Worm (Caenorhabditis elegans) whole organism, L1 larva: Measurements from ENCODE around the gene ZK1098.3.

Experiments
- C04F5.9 ChIP-seq: sonication (generic microtip); optimal IDR thresholded peaks from 2 replicates; lab custom pipeline; 2016; ENCODE audit warnings: missing genetic modification characterization, missing compliant biosample characterization
- C16A3.4 ChIP-seq: fragments of 150-350 bp; optimal IDR thresholded peaks from 2 replicates; lab custom pipeline; 2014; ENCODE audit warnings: missing biosample characterization, missing genetic modification characterization
- C34B4.2 ChIP-seq: sonication (generic microtip); optimal IDR thresholded peaks from 2 replicates; lab custom pipeline; 2017; ENCODE audit warnings: mild to moderate bottlenecking, missing genetic modification characterization, missing compliant biosample characterization
- aha-1 ChIP-seq: fragments of 150-350 bp; optimal IDR thresholded peaks from 2 replicates; lab custom pipeline; 2014; ENCODE audit warnings: missing biosample characterization, missing genetic modification characterization
- alr-1 ChIP-seq: fragments of 200-800 bp; sonication (Bioruptor generic); optimal IDR thresholded peaks from 2 replicates; lab custom pipeline; 2018; ENCODE audit warnings: borderline replicate concordance, mild to moderate bottlenecking, missing genetic modification characterization, missing compliant biosample characterization
- aly-2 ChIP-seq: fragments of 150-350 bp; optimal IDR thresholded peaks from 2 replicates; lab custom pipeline; 2014; ENCODE audit warnings: missing biosample characterization, missing genetic modification characterization
- blmp-1 ChIP-seq: fragments of 150-350 bp; optimal IDR thresholded peaks from 2 replicates; lab custom pipeline; 2014; ENCODE audit warnings: missing biosample characterization, missing genetic modification characterization
- ceh-63 ChIP-seq: fragments of 200-800 bp; sonication (Bioruptor generic); optimal IDR thresholded peaks from 2 replicates; lab custom pipeline; 2018; ENCODE audit warnings: mild to moderate bottlenecking, missing genetic modification characterization, missing compliant biosample characterization
- ceh-8 ChIP-seq: fragments of 200-800 bp; sonication (Bioruptor generic); optimal IDR thresholded peaks from 2 replicates; lab custom pipeline; 2018; ENCODE audit warnings: mild to moderate bottlenecking, missing genetic modification characterization, moderate library complexity, missing compliant biosample characterization
- ceh-88 ChIP-seq: fragments of 200-800 bp; sonication (Bioruptor generic); IDR thresholded peaks from 2 replicates; pipeline ENCODE4 v1.3.6; 2022; ENCODE audit warnings: missing genetic modification characterization, missing compliant biosample characterization
- dsc-1 ChIP-seq: sonication (generic microtip); optimal IDR thresholded peaks from 2 replicates; lab custom pipeline; 2016; ENCODE audit warnings: mild to moderate bottlenecking, missing genetic modification characterization, missing compliant biosample characterization
- efl-3 ChIP-seq: fragments of 200-800 bp; sonication (Bioruptor generic); optimal IDR thresholded peaks from 2 replicates; lab custom pipeline; 2018; ENCODE audit warnings: mild to moderate bottlenecking, missing genetic modification characterization, missing compliant biosample characterization
- egl-27 ChIP-seq, 2 experiments: fragments of 150-350 bp in 1 of 2; sonication (generic microtip); optimal IDR thresholded peaks; 3 replicates each; lab custom pipeline; 2017 to 2018; ENCODE audit warnings: missing biosample characterization in 2 of 2, missing genetic modification characterization in 2 of 2, missing genetic modification reagents in 2 of 2
- elt-2 ChIP-seq: sonication (generic microtip); optimal IDR thresholded peaks from 2 replicates; lab custom pipeline; 2016; ENCODE audit warnings: missing genetic modification characterization, mild to moderate bottlenecking, inconsistent platforms, missing compliant biosample characterization, missing genetic modification reagents
- fkh-10 ChIP-seq: sonication (generic microtip); optimal IDR thresholded peaks from 2 replicates; lab custom pipeline; 2017; ENCODE audit warnings: missing biosample characterization, missing genetic modification reagents, missing genetic modification characterization
- fkh-8 ChIP-seq: sonication (generic microtip); optimal IDR thresholded peaks from 2 replicates; lab custom pipeline; 2016; ENCODE audit warnings: mild to moderate bottlenecking, missing genetic modification characterization, missing compliant biosample characterization
- fos-1 ChIP-seq: fragments of 150-350 bp; optimal IDR thresholded peaks from 2 replicates; lab custom pipeline; 2014; ENCODE audit warnings: missing biosample characterization, missing genetic modification characterization
- hlh-17 ChIP-seq: fragments of 200-800 bp; sonication (Bioruptor generic); optimal IDR thresholded peaks from 2 replicates; lab custom pipeline; 2018; ENCODE audit warnings: missing genetic modification characterization, mild to moderate bottlenecking, missing compliant biosample characterization, moderate library complexity, borderline replicate concordance
- hlh-4 ChIP-seq: sonication (generic microtip); optimal IDR thresholded peaks from 2 replicates; lab custom pipeline; 2016; ENCODE audit warnings: mild to moderate bottlenecking, missing genetic modification characterization, missing compliant biosample characterization
- hpl-2 ChIP-seq: fragments of 150-350 bp; optimal IDR thresholded peaks from 2 replicates; lab custom pipeline; 2014; ENCODE audit warnings: missing biosample characterization, missing genetic modification reagents, missing genetic modification characterization
- irx-1 ChIP-seq: sonication (generic microtip); optimal IDR thresholded peaks from 2 replicates; lab custom pipeline; 2016; ENCODE audit warnings: missing genetic modification characterization, missing compliant biosample characterization
- isw-1 ChIP-seq: fragments of 200-800 bp; sonication (Bioruptor generic); IDR thresholded peaks from 2 replicates; pipeline ENCODE4 v1.3.6; 2022; ENCODE audit warnings: missing genetic modification characterization, missing compliant biosample characterization
- lin-14 ChIP-seq: fragments of 200-800 bp; sonication (Bioruptor generic); optimal IDR thresholded peaks from 2 replicates; lab custom pipeline; 2018; ENCODE audit warnings: mild to moderate bottlenecking, missing genetic modification characterization, moderate library complexity, missing compliant biosample characterization
- lin-15B ChIP-seq: fragments of 150-350 bp; sonication (generic microtip); optimal IDR thresholded peaks from 3 replicates; lab custom pipeline; 2014; ENCODE audit warnings: missing biosample characterization, missing genetic modification characterization
- lir-3 ChIP-seq: sonication (generic microtip); optimal IDR thresholded peaks from 2 replicates; lab custom pipeline; 2016; ENCODE audit warnings: mild to moderate bottlenecking, missing genetic modification characterization, moderate library complexity, missing compliant biosample characterization; ENCODE audit not compliant: poor library complexity
- mab-9 ChIP-seq: fragments of 200-800 bp; sonication (Bioruptor generic); IDR thresholded peaks from 2 replicates; pipeline ENCODE4 v1.3.6; 2022; ENCODE audit warnings: missing genetic modification reagents, missing genetic modification characterization, missing compliant biosample characterization
- mep-1 ChIP-seq: fragments of 150-350 bp; optimal IDR thresholded peaks from 2 replicates; lab custom pipeline; 2014; ENCODE audit warnings: missing biosample characterization, missing genetic modification characterization
- nhr-11 ChIP-seq: fragments of 150-350 bp; optimal IDR thresholded peaks from 2 replicates; lab custom pipeline; 2014; ENCODE audit warnings: missing biosample characterization, missing genetic modification characterization
- nhr-12 ChIP-seq: sonication (generic microtip); optimal IDR thresholded peaks from 2 replicates; lab custom pipeline; 2017; ENCODE audit warnings: missing biosample characterization, missing genetic modification characterization
- nhr-19 ChIP-seq: fragments of 200-800 bp; sonication (Bioruptor generic); conservative IDR thresholded peaks from 2 replicates; pipeline ENCODE4 v1.3.6; 2022; ENCODE audit warnings: missing genetic modification characterization, missing compliant biosample characterization
- nhr-28 ChIP-seq: fragments of 150-350 bp; optimal IDR thresholded peaks from 2 replicates; lab custom pipeline; 2014; ENCODE audit warnings: missing biosample characterization, missing genetic modification characterization
- nhr-71 ChIP-seq: sonication (generic microtip); optimal IDR thresholded peaks from 2 replicates; lab custom pipeline; 2016; ENCODE audit warnings: mild to moderate bottlenecking, missing genetic modification characterization, moderate library complexity, missing compliant biosample characterization
- nhr-76 ChIP-seq: sonication (generic microtip); optimal IDR thresholded peaks from 2 replicates; lab custom pipeline; 2017; ENCODE audit warnings: missing biosample characterization, missing genetic modification characterization
- nhr-77 ChIP-seq: fragments of 150-350 bp; optimal IDR thresholded peaks from 2 replicates; lab custom pipeline; 2014; ENCODE audit warnings: missing biosample characterization, missing genetic modification characterization
- nhr-85 ChIP-seq: sonication (generic microtip); peaks from one replicate; lab custom pipeline; 2016; ENCODE audit warnings: missing genetic modification characterization, inconsistent platforms, missing compliant biosample characterization
- nhr-90 ChIP-seq: sonication (generic microtip); optimal IDR thresholded peaks from 2 replicates; lab custom pipeline; 2016; ENCODE audit warnings: mild to moderate bottlenecking, missing genetic modification characterization, missing compliant biosample characterization; ENCODE audit not compliant: poor library complexity
- pag-3 ChIP-seq: sonication (generic microtip); optimal IDR thresholded peaks from 2 replicates; lab custom pipeline; 2017; ENCODE audit warnings: missing genetic modification characterization, mild to moderate bottlenecking, missing compliant biosample characterization, antibody characterized with exemption, borderline replicate concordance; ENCODE audit not compliant: insufficient read depth
- pax-3 ChIP-seq: fragments of 200-800 bp; sonication (Bioruptor generic); optimal IDR thresholded peaks from 2 replicates; lab custom pipeline; 2018; ENCODE audit warnings: mild to moderate bottlenecking, missing genetic modification characterization, moderate library complexity, missing compliant biosample characterization
- pqm-1 ChIP-seq: sonication (generic microtip); optimal IDR thresholded peaks from 3 replicates; lab custom pipeline; 2017; ENCODE audit warnings: missing biosample characterization, missing genetic modification characterization
- rnt-1 ChIP-seq: sonication (generic microtip); optimal IDR thresholded peaks from 2 replicates; lab custom pipeline; 2016; ENCODE audit warnings: mild to moderate bottlenecking, missing genetic modification characterization, moderate library complexity, missing compliant biosample characterization
- skn-1 ChIP-seq: fragments of 150-350 bp; optimal IDR thresholded peaks from 2 replicates; lab custom pipeline; 2014; ENCODE audit warnings: missing biosample characterization, missing genetic modification characterization
- snpc-4 ChIP-seq: fragments of 150-350 bp; optimal IDR thresholded peaks from 2 replicates; lab custom pipeline; 2014; ENCODE audit warnings: missing biosample characterization, missing genetic modification characterization
- snu-23 ChIP-seq: sonication (generic microtip); optimal IDR thresholded peaks from 2 replicates; lab custom pipeline; 2016; ENCODE audit warnings: missing genetic modification characterization, missing compliant biosample characterization
- sox-4 ChIP-seq: sonication (generic microtip); optimal IDR thresholded peaks from 2 replicates; lab custom pipeline; 2016; ENCODE audit warnings: missing genetic modification characterization, missing compliant biosample characterization
- sptf-1 ChIP-seq: fragments of 150-350 bp; optimal IDR thresholded peaks from 2 replicates; lab custom pipeline; 2014; ENCODE audit warnings: missing biosample characterization, missing genetic modification characterization
- sup-37 ChIP-seq: fragments of 200-800 bp; sonication (Bioruptor generic); optimal IDR thresholded peaks from 2 replicates; lab custom pipeline; 2018; ENCODE audit warnings: mild to moderate bottlenecking, missing genetic modification characterization, missing compliant biosample characterization
- tbx-2 ChIP-seq: sonication (generic microtip); optimal IDR thresholded peaks from 2 replicates; lab custom pipeline; 2016; ENCODE audit warnings: missing genetic modification characterization, missing compliant biosample characterization
- tlp-1 ChIP-seq: fragments of 150-350 bp; optimal IDR thresholded peaks from 2 replicates; lab custom pipeline; 2014; ENCODE audit warnings: missing biosample characterization, missing genetic modification characterization
- unc-30 ChIP-seq: sonication (generic microtip); optimal IDR thresholded peaks from 2 replicates; lab custom pipeline; 2017; ENCODE audit warnings: missing biosample characterization, missing genetic modification characterization
- unc-98 ChIP-seq: fragments of 200-800 bp; sonication (Bioruptor generic); IDR thresholded peaks from 2 replicates; pipeline ENCODE4 v1.3.6; 2022; ENCODE audit warnings: missing genetic modification characterization, missing compliant biosample characterization
- zag-1 ChIP-seq: fragments of 150-350 bp; optimal IDR thresholded peaks from 2 replicates; lab custom pipeline; 2014; ENCODE audit warnings: missing biosample characterization, missing genetic modification characterization
- zip-4 ChIP-seq: fragments of 200-800 bp; sonication (Bioruptor generic); optimal IDR thresholded peaks from 2 replicates; lab custom pipeline; 2018; ENCODE audit warnings: mild to moderate bottlenecking, missing genetic modification characterization, moderate library complexity, missing compliant biosample characterization

The ZK1098.3 gene

DNA sequence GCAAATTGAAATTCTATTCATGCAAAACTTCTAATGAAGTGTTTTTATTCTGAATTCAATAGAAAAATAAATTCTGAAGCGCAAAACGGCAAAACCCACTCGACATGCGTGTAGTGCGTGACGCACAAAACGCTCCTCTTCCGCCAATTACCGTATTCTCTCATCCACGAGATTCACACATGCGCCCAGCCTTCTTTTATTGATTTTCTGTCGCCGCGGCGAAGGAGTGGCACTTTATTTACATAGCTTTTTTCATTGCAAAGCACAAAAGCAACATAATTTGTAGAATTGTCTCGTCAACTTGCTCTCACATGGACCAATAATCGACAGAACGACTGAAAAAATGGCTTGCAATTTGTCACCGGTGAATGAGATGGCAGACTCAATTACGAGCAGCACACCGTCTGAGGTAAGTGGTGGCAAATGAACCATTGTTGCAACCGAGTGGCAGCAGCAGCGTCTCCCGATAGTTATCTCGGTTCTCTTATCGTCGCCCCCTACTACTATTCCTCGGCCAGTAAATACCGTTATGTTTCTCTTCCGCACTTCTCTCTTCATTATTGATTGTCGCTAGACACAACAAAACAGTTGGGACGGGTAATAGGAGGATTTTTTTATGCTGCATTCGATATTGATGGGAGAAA lies 7.6 kb upstream of the ZK1098.3 start, which contains the start of gene unc-16 (continued):
- TF ChIP-seq hlh-17 (GFP tag; lab: Kevin White, UChicago) (no peak), hpl-2 (GFP tag; lab: Kevin White, UChicago) (peak; percentile 7), pax-3 (tag; lab: Kevin White, UChicago) (peak; percentile 69), unc-30 (tag; lab: Kevin White, UChicago) (no peak), sptf-1 (tag; lab: Kevin White, UChicago) (no peak), zip-4 (GFP tag; lab: Kevin White, UChicago) (peak; percentile 78), nhr-77 (peak; percentile 78), nhr-71 (tag; lab: Kevin White, UChicago) (peak; percentile 95), zag-1 (tag; lab: Kevin White, UChicago) (no peak), fkh-10 (GFP tag; lab: Kevin White, UChicago) (peak; percentile 65), sup-37 (GFP tag; lab: Kevin White, UChicago) (peak; percentile 79), snpc-4 (tag; lab: Kevin White, UChicago) (peak; percentile 73), aha-1 (tag; lab: Kevin White, UChicago) (peak; percentile 67), irx-1 (tag; lab: Kevin White, UChicago) (peak; percentile 89), efl-3 (peak; percentile 8), mab-9 (GFP tag; lab: Robert Waterston, UW) (peak; percentile 69; the same call in 1 of the 2 replicates), nhr-19 (GFP tag; lab: Robert Waterston, UW) (peak; percentile 87), ceh-63 (GFP tag; lab: Kevin White, UChicago) (peak; percentile 51), dsc-1 (tag; lab: Kevin White, UChicago) (peak; percentile 89), lin-15B (tag; lab: Kevin White, UChicago) (peak; percentile 82), pqm-1 (no peak), pag-3 (tag; lab: Kevin White, UChicago) (no peak), unc-98 (GFP tag; lab: Robert Waterston, UW) (no peak), tlp-1 (tag; lab: Kevin White, UChicago) (no peak), nhr-85 (tag; lab: Kevin White, UChicago) (peak; percentile 88), nhr-76 (tag; lab: Kevin White, UChicago) (no peak), nhr-28 (tag; lab: Kevin White, UChicago) (no peak), nhr-11 (tag; lab: Kevin White, UChicago) (peak; percentile 11), nhr-90 (tag; lab: Kevin White, UChicago) (peak; percentile 67), nhr-12 (tag; lab: Kevin White, UChicago) (no peak), fos-1 (tag; lab: Kevin White, UChicago) (peak; percentile 77), sox-4 (peak; percentile 67), lir-3 (tag; lab: Kevin White, UChicago) (peak; percentile 79), isw-1 (peak; percentile 91), C04F5.9 (tag; lab: Kevin White, UChicago) (peak; percentile 83), aly-2 (tag; lab: Kevin White, UChicago) (peak; percentile 72), ceh-8 (peak; percentile 85), blmp-1 (tag; lab: Kevin White, UChicago) (peak; percentile 72), egl-27 (tag; optimal IDR thresholded peaks at IDR 0.05; lab: Kevin White, UChicago) (no peak), C16A3.4 (tag; lab: Kevin White, UChicago) (peak; percentile 85), snu-23 (peak; percentile 95), fkh-8 (peak; percentile 90), C34B4.2 (tag; lab: Kevin White, UChicago) (no peak), ceh-88 (GFP tag; lab: Robert Waterston, UW) (peak; percentile 67), lin-14 (GFP tag; lab: Kevin White, UChicago) (peak; percentile 95), rnt-1 (peak; percentile 93), mep-1 (tag; lab: Kevin White, UChicago) (peak; percentile 95), elt-2 (tag; lab: Kevin White, UChicago) (peak; percentile 19), hlh-4 (no peak), alr-1 (tag; lab: Kevin White, UChicago) (no peak), skn-1 (peak; percentile 87), tbx-2 (tag; lab: Kevin White, UChicago) (peak; percentile 93)
